Worm (Caenorhabditis elegans): Measurements from ENCODE around the gene T04C9.3.

- TF ChIP-seq nfya-1 (tag; optimal IDR thresholded peaks at IDR 0.05) (no peak), ztf-16 (tag; optimal IDR thresholded peaks at IDR 0.05) (no peak), nhr-11 (tag; optimal IDR thresholded peaks at IDR 0.05) (no peak), ref-2 (tag; optimal IDR thresholded peaks at IDR 0.05) (no peak), pqm-1 (tag; optimal IDR thresholded peaks at IDR 0.05) (no peak), pha-2 (tag; optimal IDR thresholded peaks at IDR 0.05) (no peak)
These were observed 17.8 kb upstream of the T04C9.3 start for ce11 chrIII:5967640-5968039.

Measured in whole organism, late embryonic.